Worm (Caenorhabditis elegans) whole organism, L3 larva: Measurements from ENCODE around the gene chpf-1.

ENCODE experiments used
- R02D3.7 ChIP-seq: fragments of 150-350 bp; optimal IDR thresholded peaks from 2 replicates; lab custom pipeline; 2014; ENCODE audit warnings: missing biosample characterization, missing genetic modification characterization
- ama-1 ChIP-seq: fragments of 150-350 bp; optimal IDR thresholded peaks from 2 replicates; lab custom pipeline; 2018
- ceh-16 ChIP-seq: sonication (generic microtip); optimal IDR thresholded peaks from 2 replicates; lab custom pipeline; 2017; ENCODE audit warnings: missing biosample characterization, missing genetic modification characterization
- ceh-28 ChIP-seq: fragments of 150-350 bp; optimal IDR thresholded peaks from 2 replicates; lab custom pipeline; 2014; ENCODE audit warnings: missing biosample characterization, missing genetic modification reagents, missing genetic modification characterization
- ceh-82 ChIP-seq: fragments of 150-350 bp; optimal IDR thresholded peaks from 2 replicates; lab custom pipeline; 2014; ENCODE audit warnings: missing biosample characterization, missing genetic modification characterization
- ceh-9 ChIP-seq: sonication (generic microtip); optimal IDR thresholded peaks from 2 replicates; lab custom pipeline; 2018; ENCODE audit warnings: missing biosample characterization, missing genetic modification characterization
- daf-12 ChIP-seq: fragments of 150-350 bp; optimal IDR thresholded peaks from 2 replicates; lab custom pipeline; 2014; ENCODE audit warnings: missing biosample characterization, missing genetic modification reagents, missing genetic modification characterization
- egl-27 ChIP-seq: sonication (generic microtip); optimal IDR thresholded peaks from 4 replicates; lab custom pipeline; 2017; ENCODE audit warnings: missing biosample characterization, missing genetic modification reagents, missing genetic modification characterization
- egl-5 ChIP-seq: fragments of 150-350 bp; optimal IDR thresholded peaks from 2 replicates; lab custom pipeline; 2017; ENCODE audit warnings: missing biosample characterization, missing genetic modification reagents, missing genetic modification characterization, inconsistent platforms
- elt-1 ChIP-seq: fragments of 150-350 bp; optimal IDR thresholded peaks from 2 replicates; lab custom pipeline; 2014; ENCODE audit warnings: missing biosample characterization, missing genetic modification characterization
- elt-2 ChIP-seq: sonication (generic microtip); optimal IDR thresholded peaks from 2 replicates; lab custom pipeline; 2016; ENCODE audit warnings: missing genetic modification reagents, mild to moderate bottlenecking, missing genetic modification characterization, missing compliant biosample characterization
- elt-3 ChIP-seq, 3 experiments: fragments of 150-350 bp in 1 of 3; sonication (generic microtip) in 2 of 3; optimal IDR thresholded peaks; 2 replicates in 2 of 3; 4 replicates in 1 of 3; lab custom pipeline; 2014 to 2017; ENCODE audit warnings: missing biosample characterization in 3 of 3, missing genetic modification characterization in 3 of 3
- fkh-10 ChIP-seq: sonication (generic microtip); optimal IDR thresholded peaks from 2 replicates; lab custom pipeline; 2017; ENCODE audit warnings: missing biosample characterization, missing genetic modification reagents, missing genetic modification characterization
- fkh-2 ChIP-seq: fragments of 150-350 bp; optimal IDR thresholded peaks from 2 replicates; lab custom pipeline; 2014; ENCODE audit warnings: missing biosample characterization, missing genetic modification reagents, missing genetic modification characterization
- hmg-11 ChIP-seq: sonication (generic microtip); optimal IDR thresholded peaks from 2 replicates; lab custom pipeline; 2016; ENCODE audit warnings: missing genetic modification characterization, missing compliant biosample characterization
- jun-1 ChIP-seq: fragments of 150-350 bp; optimal IDR thresholded peaks from 2 replicates; lab custom pipeline; 2014; ENCODE audit warnings: missing biosample characterization, missing genetic modification reagents, missing genetic modification characterization
- lin-15B ChIP-seq: fragments of 150-350 bp; optimal IDR thresholded peaks from 2 replicates; lab custom pipeline; 2014; ENCODE audit warnings: missing biosample characterization, missing genetic modification characterization
- lin-39 ChIP-seq: fragments of 150-350 bp; optimal IDR thresholded peaks from 2 replicates; lab custom pipeline; 2018; ENCODE audit warnings: missing biosample characterization, missing genetic modification reagents, missing genetic modification characterization
- mdl-1 ChIP-seq: fragments of 150-350 bp; optimal IDR thresholded peaks from 2 replicates; lab custom pipeline; 2014; ENCODE audit warnings: missing biosample characterization, missing genetic modification characterization
- nfya-1 ChIP-seq: sonication (generic microtip); optimal IDR thresholded peaks from 2 replicates; lab custom pipeline; 2017; ENCODE audit warnings: missing genetic modification characterization, mild to moderate bottlenecking, missing compliant biosample characterization, antibody characterized with exemption, moderate library complexity; ENCODE audit not compliant: insufficient read depth
- nhr-12 ChIP-seq: fragments of 150-350 bp; optimal IDR thresholded peaks from 2 replicates; lab custom pipeline; 2014; ENCODE audit warnings: missing biosample characterization, missing genetic modification characterization
- nhr-23 ChIP-seq: fragments of 150-350 bp; optimal IDR thresholded peaks from 2 replicates; lab custom pipeline; 2014; ENCODE audit warnings: missing biosample characterization, missing genetic modification reagents, missing genetic modification characterization
- nhr-67 ChIP-seq: fragments of 150-350 bp; optimal IDR thresholded peaks from 2 replicates; lab custom pipeline; 2014; ENCODE audit warnings: missing biosample characterization, missing genetic modification characterization
- nhr-76 ChIP-seq: fragments of 150-350 bp; sonication (generic microtip); optimal IDR thresholded peaks from 5 replicates; lab custom pipeline; 2014; ENCODE audit warnings: missing biosample characterization, missing genetic modification characterization
- nhr-77 ChIP-seq: fragments of 150-350 bp; optimal IDR thresholded peaks from 2 replicates; lab custom pipeline; 2014; ENCODE audit warnings: missing biosample characterization, missing genetic modification characterization
- pha-4 ChIP-seq: fragments of 150-350 bp; optimal IDR thresholded peaks from 2 replicates; lab custom pipeline; 2014; ENCODE audit warnings: missing biosample characterization, missing genetic modification reagents, missing genetic modification characterization
- pqm-1 ChIP-seq: fragments of 150-350 bp; optimal IDR thresholded peaks from 2 replicates; lab custom pipeline; 2017; ENCODE audit warnings: missing biosample characterization, missing genetic modification characterization, inconsistent platforms
- snpc-4 ChIP-seq: fragments of 150-350 bp; optimal IDR thresholded peaks from 2 replicates; lab custom pipeline; 2014; ENCODE audit warnings: missing biosample characterization, missing genetic modification characterization
- unc-39 ChIP-seq: sonication (generic microtip); optimal IDR thresholded peaks from 4 replicates; lab custom pipeline; 2017; ENCODE audit warnings: missing biosample characterization, missing genetic modification characterization
- zag-1 ChIP-seq: fragments of 150-350 bp; optimal IDR thresholded peaks from 2 replicates; lab custom pipeline; 2014; ENCODE audit warnings: missing biosample characterization, missing genetic modification characterization

chpf-1 gene

DNA sequence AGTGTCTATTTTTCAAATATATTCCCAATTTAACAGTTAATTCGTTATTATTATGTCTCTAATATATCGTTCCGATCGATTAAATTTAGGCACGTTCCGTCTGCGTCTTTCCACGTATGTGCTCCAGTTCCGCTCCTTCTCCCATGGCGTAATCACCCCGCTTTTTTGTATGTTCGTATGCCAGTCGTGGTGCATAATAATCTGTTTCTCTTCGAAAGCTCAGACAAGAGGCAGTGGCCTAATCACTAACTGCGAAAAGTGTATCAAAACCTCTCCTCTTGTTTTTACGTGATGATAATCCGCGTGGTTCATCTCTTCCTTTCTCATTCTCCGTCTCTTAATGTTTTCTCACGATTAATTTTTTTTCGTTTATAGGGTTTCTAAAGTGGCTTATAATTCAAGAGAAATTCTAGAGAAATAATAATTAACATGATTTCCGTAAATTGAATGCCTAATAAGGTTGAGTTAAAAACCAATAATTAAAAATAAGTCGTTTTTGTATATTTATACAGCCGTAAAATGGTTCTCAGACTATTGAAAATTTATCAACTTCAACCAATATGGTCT is 44.5 kb upstream of the chpf-1 start:
- peak; percentile 75 for TF ChIP-seq ama-1 (lab: Kevin White, UChicago)
- no peak for TF ChIP-seq R02D3.7 (tag; lab: Kevin White, UChicago)
- no peak for TF ChIP-seq nhr-77 (tag; lab: Kevin White, UChicago)
- no peak for TF ChIP-seq ceh-9 (tag; lab: Kevin White, UChicago)
- no peak for TF ChIP-seq snpc-4 (tag; lab: Kevin White, UChicago)

DNA sequence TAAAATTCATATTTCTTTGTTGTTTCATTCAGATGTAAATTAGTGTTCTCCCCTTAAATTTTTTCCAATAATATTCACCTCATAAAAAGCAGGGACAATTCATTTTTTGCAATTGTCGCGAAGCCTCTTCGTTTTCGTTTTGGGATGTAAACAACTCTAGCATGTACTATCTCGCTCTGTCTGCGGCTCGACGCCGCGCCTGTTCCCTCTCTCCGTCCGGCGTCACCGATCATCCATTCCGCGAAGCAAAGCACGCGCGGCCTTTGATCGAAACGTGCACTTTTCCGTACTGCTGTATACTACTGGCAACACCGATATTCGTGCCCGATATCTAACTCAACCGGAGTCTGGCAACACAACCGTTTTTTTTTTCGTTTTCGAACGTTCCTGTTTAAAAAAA is 43.7 kb upstream of the chpf-1 start:
- TF ChIP-seq nfya-1 (tag; lab: Kevin White, UChicago) (peak; percentile 41), snpc-4 (tag; lab: Kevin White, UChicago) (peak; percentile 10), hmg-11 (tag; lab: Kevin White, UChicago) (peak; percentile 38), lin-39 (peak; percentile 13), nhr-77 (tag; lab: Kevin White, UChicago) (no peak), lin-15B (tag; lab: Kevin White, UChicago) (no peak), elt-2 (tag; lab: Kevin White, UChicago) (peak; percentile 19), pha-4 (tag; lab: Kevin White, UChicago) (peak; percentile 67)

DNA sequence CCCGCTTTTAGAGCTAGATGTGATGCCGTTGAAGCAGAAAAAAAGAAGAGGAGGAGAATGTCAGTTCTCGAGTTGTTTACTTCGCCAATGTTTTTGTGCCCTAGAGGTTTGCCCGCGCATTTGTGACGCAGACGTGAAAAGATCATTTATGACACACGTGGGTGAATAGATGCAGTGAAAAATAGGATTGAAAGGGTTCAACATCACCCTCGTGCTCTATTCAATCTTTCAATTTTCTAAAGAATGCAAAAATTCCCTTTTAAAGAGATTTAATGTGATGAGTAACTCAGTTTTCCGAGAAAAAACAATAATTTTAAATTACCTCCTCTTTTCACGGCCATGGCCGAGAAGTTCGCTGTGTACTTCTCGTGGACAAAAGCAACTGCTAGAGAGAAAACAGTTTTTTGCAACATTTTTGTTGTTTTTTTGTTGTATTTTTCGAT is 43.2 kb upstream of the chpf-1 start:
- TF ChIP-seq pha-4 (tag; lab: Kevin White, UChicago) (peak; percentile 79), elt-1 (tag; lab: Kevin White, UChicago) (no peak), nhr-23 (tag; lab: Kevin White, UChicago) (no peak), lin-15B (tag; lab: Kevin White, UChicago) (peak; percentile 34), ceh-16 (no peak), ceh-82 (no peak), ama-1 (lab: Kevin White, UChicago) (no peak), daf-12 (tag; lab: Kevin White, UChicago) (no peak), snpc-4 (tag; lab: Kevin White, UChicago) (peak; percentile 18), nhr-67 (tag; lab: Kevin White, UChicago) (no peak), nhr-76 (tag; lab: Kevin White, UChicago) (no peak), fkh-2 (tag; lab: Kevin White, UChicago) (no peak), elt-2 (tag; lab: Kevin White, UChicago) (no peak), mdl-1 (tag; lab: Kevin White, UChicago) (peak; percentile 89), lin-39 (peak; percentile 94), fkh-10 (GFP tag; lab: Kevin White, UChicago) (peak; percentile 57), egl-5 (tag; lab: Kevin White, UChicago) (peak; percentile 62), egl-27 (tag; lab: Kevin White, UChicago) (no peak), unc-39 (tag; lab: Kevin White, UChicago) (no peak), zag-1 (tag; lab: Kevin White, UChicago) (no peak), nhr-12 (no peak), elt-3 (tag; optimal IDR thresholded peaks at IDR 0.05; lab: Kevin White, UChicago) (no peak), ceh-28 (no peak), nfya-1 (tag; lab: Kevin White, UChicago) (peak; percentile 66), pqm-1 (tag; lab: Kevin White, UChicago) (no peak), jun-1 (tag; lab: Kevin White, UChicago) (no peak)
- TF ChIP-seq, all 47 proteins: peak for 8

DNA sequence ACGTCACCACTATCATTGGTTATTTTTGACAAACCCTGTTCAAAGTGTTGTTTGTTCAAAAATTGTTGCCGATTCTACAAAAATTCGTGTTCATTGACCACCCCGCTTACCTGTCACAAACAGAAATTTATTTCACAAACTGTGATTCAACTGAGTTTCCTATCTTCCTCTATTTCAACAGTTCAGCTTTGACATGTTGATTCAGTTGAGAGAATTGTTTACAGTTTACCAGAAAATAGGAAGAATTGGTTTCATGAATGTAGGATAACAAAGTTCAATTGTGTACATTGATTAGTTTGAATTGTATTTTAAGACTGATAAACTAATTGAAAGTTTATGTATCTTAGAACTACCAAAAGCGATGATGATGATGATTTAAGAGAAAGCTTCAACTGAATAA is 42.3 kb upstream of the chpf-1 start:
- TF ChIP-seq pha-4 (tag; lab: Kevin White, UChicago) (peak; percentile 90), ceh-28 (no peak), pqm-1 (tag; lab: Kevin White, UChicago) (peak; percentile 30), elt-2 (tag; lab: Kevin White, UChicago) (peak; percentile 38)

DNA sequence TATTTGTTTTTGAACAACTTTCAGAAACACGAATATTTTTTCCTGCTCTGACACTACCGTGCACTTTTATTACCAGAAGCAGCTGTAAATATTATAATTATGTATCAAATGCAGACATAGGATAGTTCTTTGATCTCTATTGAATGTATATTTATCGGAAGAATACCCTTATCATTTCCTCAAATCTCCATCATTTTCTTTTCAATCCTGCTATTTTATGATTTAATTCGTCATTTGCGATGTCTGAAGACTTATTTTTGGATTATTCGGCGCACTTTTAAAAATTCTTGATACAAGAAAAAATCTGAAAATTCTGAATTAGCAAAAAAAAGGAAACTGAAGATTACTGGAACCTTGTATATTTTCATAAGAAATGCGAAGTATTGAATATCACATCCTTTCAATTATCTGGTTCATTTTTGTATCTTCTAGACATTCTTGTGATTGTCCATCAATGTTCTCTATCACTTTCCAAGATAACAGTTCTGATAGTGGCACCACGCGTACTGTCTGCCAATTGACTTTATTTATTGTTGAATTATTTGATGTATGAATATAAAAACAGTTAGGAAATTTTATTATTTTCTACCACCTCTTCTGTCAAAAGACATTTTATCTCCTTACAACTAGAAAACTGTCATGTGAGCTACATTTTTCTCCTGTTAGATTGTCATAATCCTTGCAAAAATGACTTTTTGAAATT is 40.9 kb upstream of the chpf-1 start:
- TF ChIP-seq nhr-67 (tag; lab: Kevin White, UChicago) (no peak), nhr-76 (tag; lab: Kevin White, UChicago) (no peak), elt-2 (tag; lab: Kevin White, UChicago) (peak; percentile 68), pqm-1 (tag; lab: Kevin White, UChicago) (peak; percentile 2), egl-5 (tag; lab: Kevin White, UChicago) (no peak)
